Fruit fly (Drosophila melanogaster) whole organism, embryonic: ENCODE measurements around the gene CG3625.
A peak's percentile ranks its signal among the peaks of the same experiment; 100 is the strongest.

Source experiments
- CG11247 ChIP-seq: fragments of 200-800 bp; sonication (Bioruptor generic); IDR thresholded peaks from 2 replicates; pipeline ENCODE4 v1.3.6; 2022; ENCODE audit warnings: missing biosample characterization, missing genetic modification characterization
- CG3838 ChIP-seq: fragments of 200-800 bp; sonication (Bioruptor generic); optimal IDR thresholded peaks from 3 replicates; lab custom pipeline; 2016; ENCODE audit warnings: missing biosample characterization, missing genetic modification characterization
- CG4617 ChIP-seq: fragments of 200-800 bp; sonication (Bioruptor generic); optimal IDR thresholded peaks from 3 replicates; lab custom pipeline; 2016; ENCODE audit warnings: missing biosample characterization, missing genetic modification characterization, borderline replicate concordance
- Myb ChIP-seq: fragments of 200-800 bp; sonication (Bioruptor generic); optimal IDR thresholded peaks from 2 replicates; lab custom pipeline; 2016; ENCODE audit warnings: missing biosample characterization, missing genetic modification characterization
- bsh ChIP-seq, 2 experiments: fragments of 200-800 bp; sonication (Bioruptor generic); optimal IDR thresholded peaks; 2 replicates each; lab custom pipeline; 2017 to 2018; ENCODE audit warnings: mild to moderate bottlenecking in 2 of 2, missing biosample characterization in 2 of 2, missing genetic modification characterization in 2 of 2, moderate library complexity in 1 of 2
- crp ChIP-seq, 2 experiments: fragments of 200-800 bp; sonication (Bioruptor generic); optimal IDR thresholded peaks; 2 replicates in 1 of 2; 3 replicates in 1 of 2; lab custom pipeline; 2017; ENCODE audit warnings: missing biosample characterization in 2 of 2, missing genetic modification characterization in 2 of 2, mild to moderate bottlenecking in 1 of 2, moderate library complexity in 1 of 2
- emc ChIP-seq: fragments of 200-800 bp; sonication (Bioruptor generic); optimal IDR thresholded peaks from 2 replicates; lab custom pipeline; 2016; ENCODE audit warnings: missing biosample characterization, missing genetic modification characterization
- hb ChIP-seq: fragments of 200-800 bp; sonication (Bioruptor generic); IDR thresholded peaks from 3 replicates; pipeline ENCODE4 v1.3.6; 2022; ENCODE audit warnings: missing biosample characterization, missing genetic modification characterization; ENCODE audit not compliant: partially characterized antibody
- kah ChIP-seq: fragments of 200-800 bp; sonication (Bioruptor generic); optimal IDR thresholded peaks from 2 replicates; lab custom pipeline; 2018; ENCODE audit warnings: missing biosample characterization, mild to moderate bottlenecking, missing genetic modification characterization
- lbe ChIP-seq: fragments of 200-800 bp; sonication (Bioruptor generic); optimal IDR thresholded peaks from 2 replicates; lab custom pipeline; 2016; ENCODE audit warnings: missing biosample characterization, mild to moderate bottlenecking, missing genetic modification characterization
- nom ChIP-seq: fragments of 200-800 bp; sonication (Bioruptor generic); optimal IDR thresholded peaks from 2 replicates; lab custom pipeline; 2017; ENCODE audit warnings: missing biosample characterization, missing genetic modification characterization, mild to moderate bottlenecking, moderate library complexity, missing genetic modification reagents
- salm ChIP-seq: fragments of 200-800 bp; sonication (Bioruptor generic); optimal IDR thresholded peaks from 2 replicates; lab custom pipeline; 2018; ENCODE audit warnings: missing biosample characterization, mild to moderate bottlenecking, missing genetic modification characterization
- ssp ChIP-seq: fragments of 200-800 bp; sonication (Bioruptor generic); IDR thresholded peaks from 2 replicates; pipeline ENCODE4 v1.3.6; 2022; ENCODE audit warnings: missing biosample characterization, missing genetic modification characterization

dm6 chr2L:283071-283482, 8.5 kb downstream of the CG3625 start, which contains the start of gene CG11601:
- peak; percentile 16 for TF ChIP-seq emc
- TF ChIP-seq Myb (GFP tag; lab: Kevin White, UChicago): peak; percentile 58
- TF ChIP-seq lbe (GFP tag; lab: Kevin White, UChicago): no peak
- peak in 1 of 2 experiments; percentile 39 for TF ChIP-seq bsh (GFP tag; optimal IDR thresholded peaks at IDR 0.05; lab: Kevin White, UChicago)
- TF ChIP-seq hb (GFP tag; lab: Robert Waterston, UW): no peak
- TF ChIP-seq CG3838 (GFP tag; lab: Kevin White, UChicago): no peak
- no peak for TF ChIP-seq CG4617 (GFP tag; lab: Kevin White, UChicago)
- peak; percentile 42 to 91 for TF ChIP-seq crp (GFP tag; optimal IDR thresholded peaks at IDR 0.05; lab: Kevin White, UChicago)
- TF ChIP-seq nom (GFP tag; lab: Kevin White, UChicago): peak; percentile 84
- no peak for TF ChIP-seq salm
- TF ChIP-seq CG11247 (GFP tag; lab: Robert Waterston, UW): peak; percentile 18; the same call in 1 of the 2 replicates
- no peak for TF ChIP-seq kah (GFP tag; lab: Kevin White, UChicago)
- peak; percentile 83 for TF ChIP-seq ssp (GFP tag; lab: Robert Waterston, UW)
